Worm (Caenorhabditis elegans) whole organism, young adult: ENCODE results near the gene lsm-4.

ENCODE experiments used
- F55B11.4 ChIP-seq: sonication (generic microtip); optimal IDR thresholded peaks from 2 replicates; lab custom pipeline; 2016; ENCODE audit warnings: missing compliant biosample characterization, missing genetic modification characterization, borderline replicate concordance; ENCODE audit not compliant: insufficient read depth
- F57C9.4 ChIP-seq: sonication (generic microtip); optimal IDR thresholded peaks from 2 replicates; lab custom pipeline; 2017; ENCODE audit warnings: mild to moderate bottlenecking, missing genetic modification characterization, missing compliant biosample characterization
- ama-1 ChIP-seq, 3 experiments: fragments of 150-350 bp in 1 of 3; sonication (generic microtip) in 2 of 3; optimal IDR thresholded peaks; 2 replicates each; lab custom pipeline; 2014 to 2018; ENCODE audit warnings: missing biosample characterization in 2 of 3, missing genetic modification characterization in 2 of 3, missing genetic modification reagents in 2 of 3
- aptf-2 ChIP-seq: fragments of 200-800 bp; sonication (Bioruptor generic); conservative IDR thresholded peaks from 2 replicates; pipeline ENCODE4 v1.3.6; 2022; ENCODE audit warnings: missing genetic modification reagents, missing genetic modification characterization, missing compliant biosample characterization
- atf-7 ChIP-seq: sonication (generic microtip); optimal IDR thresholded peaks from 2 replicates; lab custom pipeline; 2017; ENCODE audit warnings: mild to moderate bottlenecking, missing genetic modification characterization, missing compliant biosample characterization
- bed-2 ChIP-seq: fragments of 200-800 bp; sonication (Bioruptor generic); IDR thresholded peaks from 2 replicates; pipeline ENCODE4 v1.3.6; 2022; ENCODE audit warnings: missing genetic modification reagents, missing genetic modification characterization, missing compliant biosample characterization
- ceh-27 ChIP-seq: fragments of 200-800 bp; sonication (Bioruptor generic); optimal IDR thresholded peaks from 2 replicates; lab custom pipeline; 2018; ENCODE audit warnings: mild to moderate bottlenecking, missing genetic modification characterization, moderate library complexity, missing compliant biosample characterization
- ceh-40 ChIP-seq: fragments of 200-800 bp; sonication (Bioruptor generic); IDR thresholded peaks from 2 replicates; pipeline ENCODE4 v1.3.6; 2022; ENCODE audit warnings: missing genetic modification characterization, missing compliant biosample characterization
- chd-7 ChIP-seq: sonication (generic microtip); optimal IDR thresholded peaks from 2 replicates; lab custom pipeline; 2016; ENCODE audit warnings: mild to moderate bottlenecking, missing genetic modification characterization, moderate library complexity, missing compliant biosample characterization
- die-1 ChIP-seq: sonication (generic microtip); optimal IDR thresholded peaks from 2 replicates; lab custom pipeline; 2016; ENCODE audit warnings: missing genotype, mild to moderate bottlenecking, missing genetic modification characterization, missing compliant biosample characterization
- efl-1 ChIP-seq: fragments of 150-350 bp; optimal IDR thresholded peaks from 2 replicates; lab custom pipeline; 2014; ENCODE audit warnings: missing biosample characterization, missing genetic modification reagents, missing genetic modification characterization
- ets-4 ChIP-seq: fragments of 200-800 bp; sonication (Bioruptor generic); optimal IDR thresholded peaks from 2 replicates; lab custom pipeline; 2018; ENCODE audit warnings: mild to moderate bottlenecking, missing genetic modification characterization, missing compliant biosample characterization
- hlh-12 ChIP-seq: sonication (generic microtip); optimal IDR thresholded peaks from 2 replicates; lab custom pipeline; 2016; ENCODE audit warnings: missing genetic modification characterization, missing compliant biosample characterization
- hmg-1.2 ChIP-seq: fragments of 200-800 bp; sonication (Bioruptor generic); IDR thresholded peaks from 2 replicates; pipeline ENCODE4 v1.3.6; 2022; ENCODE audit warnings: missing genetic modification reagents, missing genetic modification characterization, missing compliant biosample characterization
- hsf-1 ChIP-seq: fragments of 200-800 bp; sonication (Bioruptor generic); IDR thresholded peaks from 2 replicates; pipeline ENCODE4 v1.3.6; 2022; ENCODE audit warnings: missing genetic modification reagents, missing genetic modification characterization, missing compliant biosample characterization
- lag-1 ChIP-seq: fragments of 200-800 bp; sonication (Bioruptor generic); IDR thresholded peaks from 2 replicates; pipeline ENCODE4 v1.3.6; 2022; ENCODE audit warnings: missing genetic modification reagents, missing genetic modification characterization, missing compliant biosample characterization
- lsl-1 ChIP-seq: fragments of 200-800 bp; sonication (Bioruptor generic); optimal IDR thresholded peaks from 2 replicates; lab custom pipeline; 2018; ENCODE audit warnings: mild to moderate bottlenecking, missing genetic modification characterization, moderate library complexity, missing compliant biosample characterization
- madf-10 ChIP-seq: sonication (generic microtip); optimal IDR thresholded peaks from 2 replicates; lab custom pipeline; 2016; ENCODE audit warnings: mild to moderate bottlenecking, missing genetic modification characterization, missing compliant biosample characterization
- madf-6 ChIP-seq: fragments of 200-800 bp; sonication (Bioruptor generic); IDR thresholded peaks from 2 replicates; pipeline ENCODE4 v1.3.6; 2022; ENCODE audit warnings: missing genetic modification reagents, missing genetic modification characterization, missing compliant biosample characterization
- madf-8 ChIP-seq: fragments of 200-800 bp; sonication (Bioruptor generic); conservative IDR thresholded peaks from 2 replicates; pipeline ENCODE4 v1.3.6; 2022; ENCODE audit warnings: missing genetic modification reagents, missing genetic modification characterization, missing compliant biosample characterization
- mes-4 ChIP-seq: sonication (generic microtip); optimal IDR thresholded peaks from 2 replicates; lab custom pipeline; 2016; ENCODE audit warnings: missing genotype, missing genetic modification characterization, missing compliant biosample characterization
- nfya-1 ChIP-seq: sonication (generic microtip); optimal IDR thresholded peaks from 2 replicates; lab custom pipeline; 2017; ENCODE audit warnings: antibody characterized with exemption, missing compliant biosample characterization, missing genetic modification characterization, borderline replicate concordance; ENCODE audit not compliant: insufficient read depth
- nfya-2 ChIP-seq: fragments of 200-800 bp; sonication (Bioruptor generic); IDR thresholded peaks from 2 replicates; pipeline ENCODE4 v1.3.6; 2022; ENCODE audit warnings: missing genetic modification reagents, missing genetic modification characterization, missing compliant biosample characterization
- pha-4 ChIP-seq: fragments of 150-350 bp; sonication (generic microtip); optimal IDR thresholded peaks from 2 replicates; lab custom pipeline; 2014; ENCODE audit warnings: missing biosample characterization, missing genetic modification reagents, missing genetic modification characterization
- repo-1 ChIP-seq: sonication (generic microtip); optimal IDR thresholded peaks from 2 replicates; lab custom pipeline; 2017; ENCODE audit warnings: mild to moderate bottlenecking, missing genetic modification characterization, missing compliant biosample characterization
- snpc-3.4 ChIP-seq: sonication (generic microtip); optimal IDR thresholded peaks from 2 replicates; lab custom pipeline; 2017; ENCODE audit warnings: missing genetic modification characterization, mild to moderate bottlenecking, missing compliant biosample characterization, antibody characterized with exemption, moderate library complexity, missing genotype, missing genetic modification reagents
- unc-62 ChIP-seq: fragments of 150-350 bp; optimal IDR thresholded peaks from 2 replicates; lab custom pipeline; 2014; ENCODE audit warnings: missing biosample characterization, missing genetic modification reagents, missing genetic modification characterization

The lsm-4 gene

DNA sequence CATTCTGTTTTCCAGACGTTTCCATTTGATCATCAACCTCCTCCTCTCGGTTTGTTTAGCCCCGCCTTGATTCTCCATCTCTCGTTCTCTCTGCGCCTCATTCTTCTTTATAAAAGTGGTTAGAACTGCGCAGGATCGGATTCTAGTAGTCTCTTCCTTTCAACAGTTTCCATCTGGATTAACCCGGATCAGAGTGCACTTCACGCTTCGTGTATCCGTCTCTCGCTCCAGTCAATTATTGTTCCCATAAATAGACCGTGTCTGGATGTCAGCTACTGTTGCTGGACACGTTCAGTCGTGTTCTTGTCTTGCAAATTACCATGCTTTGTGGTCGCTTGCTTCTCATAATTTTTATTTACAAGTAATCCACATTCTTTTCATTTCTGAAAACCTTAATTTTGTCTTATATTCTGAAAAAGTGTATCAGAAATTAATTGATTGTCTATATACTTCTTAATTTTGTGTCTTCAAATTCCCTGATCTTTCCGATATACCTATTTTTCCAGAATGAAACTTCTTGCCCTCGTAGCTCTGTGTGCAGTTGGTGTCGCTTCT lies 24.2 kb downstream of the lsm-4 start, which contains the start of gene F32A5.4:
TSS of gene F32A5.4 (plus strand) at position 505 of the 555 bp plus-strand sequence.
- no peak for TF ChIP-seq hmg-1.2 (GFP tag; lab: Robert Waterston, UW)
- 0 out of 2 replicates have a peak, but pooled peaks have one; percentile 37 for TF ChIP-seq hsf-1 (GFP tag; lab: Robert Waterston, UW)
- TF ChIP-seq nfya-2: no peak
- TF ChIP-seq hlh-12: no peak
- peak; percentile 62 for TF ChIP-seq ama-1 (optimal IDR thresholded peaks at IDR 0.05; lab: Kevin White, UChicago)
- TF ChIP-seq ama-1 (GFP tag; optimal IDR thresholded peaks at IDR 0.05; lab: Kevin White, UChicago): no peak
- TF ChIP-seq atf-7 (tag; lab: Kevin White, UChicago): no peak
- TF ChIP-seq, all 124 proteins: peak for 2

DNA sequence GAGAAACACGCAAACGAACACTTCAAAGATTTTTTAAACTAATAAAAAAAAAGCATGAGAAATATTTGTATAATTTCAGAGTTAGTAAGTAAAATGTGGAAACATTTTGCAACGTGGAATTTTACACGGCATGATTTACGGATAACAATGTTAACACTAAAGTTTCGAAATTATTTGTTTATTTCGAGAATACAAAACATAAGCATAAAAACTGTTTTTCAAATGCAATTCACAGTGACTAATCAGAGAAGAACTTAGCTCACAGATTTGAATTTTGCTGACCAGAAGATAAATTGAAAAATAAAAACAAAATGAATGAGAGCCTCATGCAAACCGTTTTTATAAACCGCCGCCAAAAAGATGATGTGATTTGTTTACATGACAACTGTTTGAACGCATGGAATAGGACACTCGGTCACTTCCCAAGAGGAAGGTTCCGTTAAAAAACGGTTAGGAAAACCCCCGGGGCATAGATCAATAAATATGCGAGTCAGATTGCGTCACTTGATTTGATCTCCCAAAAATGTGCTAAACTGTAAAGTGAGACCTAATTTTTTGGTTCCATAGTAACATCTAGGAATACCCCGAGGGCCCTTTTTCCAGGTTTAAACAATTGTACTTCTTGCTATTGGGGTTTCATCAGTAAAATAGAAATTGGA lies 27.0 kb downstream of the lsm-4 start, which contains the start of gene clh-3:
TSS of gene clh-3 (minus strand) at position 51 of the 659 bp plus-strand sequence.
- TF ChIP-seq madf-6: peak; percentile 60
- peak; percentile 36 for TF ChIP-seq madf-8 (GFP tag; lab: Robert Waterston, UW)
- TF ChIP-seq aptf-2 (GFP tag; lab: Robert Waterston, UW): peak; percentile 99
- no peak for TF ChIP-seq unc-62
- no peak for TF ChIP-seq ets-4
- no peak for TF ChIP-seq F55B11.4 (tag; lab: Kevin White, UChicago)
- peak; percentile 61 for TF ChIP-seq efl-1 (GFP tag; lab: Kevin White, UChicago)

ce11 chrII:7224074-7224473 lies 28.9 kb downstream of the lsm-4 start:
- TF ChIP-seq atf-7 (tag; lab: Kevin White, UChicago) (no peak), nfya-1 (no peak), madf-10 (tag; lab: Kevin White, UChicago) (no peak), ama-1 (optimal IDR thresholded peaks at IDR 0.05; lab: Kevin White, UChicago) (no peak), ama-1 (GFP tag; optimal IDR thresholded peaks at IDR 0.05; lab: Kevin White, UChicago) (no peak), ceh-40 (GFP tag; lab: Robert Waterston, UW) (no peak), snpc-3.4 (tag; lab: Kevin White, UChicago) (no peak), hsf-1 (GFP tag; lab: Robert Waterston, UW) (no peak), chd-7 (tag; lab: Kevin White, UChicago) (no peak)

DNA sequence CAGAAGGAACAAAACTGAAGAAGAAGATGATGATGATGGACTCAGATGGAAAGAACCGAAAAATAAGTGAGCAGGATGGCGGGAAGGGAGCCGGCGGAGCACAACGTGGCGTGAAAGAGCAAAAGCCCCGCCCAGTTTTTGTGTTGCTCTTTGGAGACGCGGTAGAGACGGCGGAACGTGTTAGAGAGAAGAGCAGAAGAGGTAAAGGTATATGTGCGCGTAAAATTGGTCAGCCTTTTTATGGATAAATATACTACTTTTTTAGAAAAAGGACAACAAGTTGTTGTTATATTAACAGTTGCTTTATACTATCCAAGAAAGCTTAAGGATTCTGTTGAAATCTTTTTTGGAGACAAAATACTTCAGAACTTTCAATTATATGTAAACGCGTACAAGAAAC lies 35.9 kb downstream of the lsm-4 start, which contains the start of gene E04F6.10:
TSS of gene E04F6.10 (minus strand) at position 101 of the 400 bp plus-strand sequence.
- TF ChIP-seq madf-8 (GFP tag; lab: Robert Waterston, UW) (no peak), mes-4 (tag; lab: Kevin White, UChicago) (no peak), atf-7 (tag; lab: Kevin White, UChicago) (no peak), repo-1 (tag; lab: Kevin White, UChicago) (no peak), bed-2 (no peak)
- TF ChIP-seq, all 124 proteins: peak for 0

DNA sequence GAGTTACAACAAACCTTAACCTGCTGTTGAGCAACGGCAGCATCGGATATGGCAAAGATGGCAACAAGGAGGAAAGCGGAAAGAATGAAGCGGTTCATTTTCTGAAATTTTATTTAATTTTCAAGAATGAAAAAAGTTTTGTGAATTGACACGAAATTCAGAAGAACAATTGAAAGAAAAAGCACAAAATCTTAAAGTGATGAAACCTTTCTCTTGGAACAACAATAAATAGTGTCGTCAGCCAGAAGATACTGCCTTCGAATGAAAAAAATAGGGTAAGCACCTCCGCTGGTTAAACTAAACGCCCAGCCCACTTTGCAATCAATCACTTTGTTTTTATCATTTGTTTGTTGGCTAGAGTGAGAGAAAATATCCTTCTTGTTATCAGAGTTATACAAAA lies 40.9 kb downstream of the lsm-4 start, which contains the start of gene E04F6.9:
TSS of gene E04F6.9 (minus strand) at position 101 of the 400 bp plus-strand sequence.
- TF ChIP-seq ceh-27 (GFP tag; lab: Kevin White, UChicago): no peak
- no peak for TF ChIP-seq pha-4 (tag; lab: Kevin White, UChicago)
- no peak for TF ChIP-seq lag-1 (GFP tag; lab: Robert Waterston, UW)
- TF ChIP-seq F57C9.4: no peak
- no peak for TF ChIP-seq die-1 (tag; lab: Kevin White, UChicago)
- no peak for TF ChIP-seq snpc-3.4 (tag; lab: Kevin White, UChicago)
- no peak for TF ChIP-seq lsl-1 (GFP tag; lab: Kevin White, UChicago)
- no peak for TF ChIP-seq mes-4 (tag; lab: Kevin White, UChicago)
- TF ChIP-seq, all 124 proteins: peak for 0
